Fruit fly (Drosophila melanogaster): ENCODE data around the gene Ddx1.
A peak's percentile ranks its signal among the peaks of the same experiment; 100 is the strongest.

Gene Ddx1

DNA sequence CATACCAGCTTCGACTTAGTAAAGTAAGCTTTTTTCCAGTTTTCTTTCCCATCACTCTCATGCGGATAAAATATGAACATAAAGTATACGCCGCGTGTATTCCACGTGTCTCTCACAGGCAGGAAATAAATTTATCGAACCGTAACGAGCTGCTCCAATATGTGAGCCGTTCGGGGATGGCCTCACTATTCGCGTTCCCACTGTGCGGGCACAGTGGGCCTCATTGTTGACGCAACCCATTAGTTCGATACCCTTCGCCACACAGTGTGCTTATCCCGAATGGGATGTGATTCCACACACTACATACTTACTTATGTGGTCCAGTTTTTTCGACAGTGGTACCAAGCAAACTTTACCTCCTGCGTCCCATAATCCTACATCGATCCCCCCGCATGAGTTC is 12.8 kb downstream of the Ddx1 start (continued):
- TF ChIP-seq Oli (tag; optimal IDR thresholded peaks at IDR 0.05), result no peak
- peak; percentile 55 for TF ChIP-seq CG12769 (tag; optimal IDR thresholded peaks at IDR 0.05)
- TF ChIP-seq lilli (GFP tag; optimal IDR thresholded peaks at IDR 0.05), result peak; percentile 7
- TF ChIP-seq CG9817 (tag; optimal IDR thresholded peaks at IDR 0.05), result peak; percentile 11
- 0 out of 3 replicates have a peak, but pooled peaks have one; percentile 11 for TF ChIP-seq gce (GFP tag; IDR thresholded peaks at IDR 0.05)

DNA sequence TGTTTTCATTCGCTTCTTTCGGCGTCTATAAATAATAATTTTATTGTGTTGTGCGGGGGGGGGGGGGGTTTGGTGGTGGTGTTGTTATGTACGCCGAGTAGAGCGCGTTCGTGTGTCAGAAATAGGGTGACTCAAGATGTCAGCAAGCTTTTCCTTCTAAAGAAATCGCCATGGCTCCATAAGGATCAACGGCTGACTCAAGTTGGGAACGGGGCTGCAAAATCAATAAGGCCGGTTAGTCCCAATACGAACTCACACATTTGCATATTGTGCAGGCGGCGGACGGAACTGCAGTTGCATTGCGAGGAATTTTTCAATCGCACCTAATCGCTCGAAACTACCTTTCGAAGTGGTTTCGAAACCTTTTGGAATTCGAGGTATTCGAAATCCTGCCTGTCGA is 13.4 kb downstream of the Ddx1 start:
- TF ChIP-seq tgo (GFP tag; IDR thresholded peaks at IDR 0.05), result peak; percentile 25; the same call in 2 of the 3 replicates
- TF ChIP-seq lov (optimal IDR thresholded peaks at IDR 0.05), result no peak
- TF ChIP-seq lov (GFP tag; IDR thresholded peaks at IDR 0.05), result no peak
- no peak for TF ChIP-seq sima (GFP tag; optimal IDR thresholded peaks at IDR 0.05)
- no peak for TF ChIP-seq Myb (GFP tag; optimal IDR thresholded peaks at IDR 0.05)
- TF ChIP-seq CG13296 (GFP tag; optimal IDR thresholded peaks at IDR 0.05), result no peak
- TF ChIP-seq CG7556 (GFP tag; optimal IDR thresholded peaks at IDR 0.05), result no peak
- TF ChIP-seq YL-1 (GFP tag; optimal IDR thresholded peaks at IDR 0.05), result no peak
- TF ChIP-seq Oaz (GFP tag; IDR thresholded peaks at IDR 0.05), result no peak
- TF ChIP-seq HLH54F (GFP tag; optimal IDR thresholded peaks at IDR 0.05), result peak; percentile 29
- TF ChIP-seq dmrt99B (tag; optimal IDR thresholded peaks at IDR 0.05), result peak; percentile 39
- no peak for TF ChIP-seq CG17186 (GFP tag; optimal IDR thresholded peaks at IDR 0.05)
- TF ChIP-seq CG10959 (GFP tag; IDR thresholded peaks at IDR 0.05), result no peak
- no peak for TF ChIP-seq stwl (tag; optimal IDR thresholded peaks at IDR 0.05)
- peak; percentile 45 for TF ChIP-seq CG11504 (tag; optimal IDR thresholded peaks at IDR 0.05)
- no peak for TF ChIP-seq CG18619 (GFP tag; optimal IDR thresholded peaks at IDR 0.05)
- no peak for TF ChIP-seq sc (optimal IDR thresholded peaks at IDR 0.05)
- no peak for TF ChIP-seq sc (GFP tag; optimal IDR thresholded peaks at IDR 0.05)
- TF ChIP-seq CG12769 (tag; optimal IDR thresholded peaks at IDR 0.05), result peak; percentile 52
- TF ChIP-seq ara (GFP tag; IDR thresholded peaks at IDR 0.05), result no peak
- TF ChIP-seq salm (tag; optimal IDR thresholded peaks at IDR 0.05), result no peak
- TF ChIP-seq CG13123 (GFP tag; optimal IDR thresholded peaks at IDR 0.05), result no peak
- no peak for TF ChIP-seq sens-2 (GFP tag; IDR thresholded peaks at IDR 0.05)
- TF ChIP-seq CoRest (tag; optimal IDR thresholded peaks at IDR 0.05), result peak; percentile 51
- TF ChIP-seq CG3163 (GFP tag; optimal IDR thresholded peaks at IDR 0.05), result no peak
- TF ChIP-seq CG32532 (GFP tag; IDR thresholded peaks at IDR 0.05), result peak; percentile 74
- peak; percentile 65 for TF ChIP-seq CG15269 (tag; optimal IDR thresholded peaks at IDR 0.05)
- peak; percentile 30 for TF ChIP-seq vvl (GFP tag; IDR thresholded peaks at IDR 0.05)
- no peak for TF ChIP-seq chinmo (GFP tag; IDR thresholded peaks at IDR 0.05; ENCODE audit: partially characterized antibody)
- no peak for TF ChIP-seq Max (GFP tag; optimal IDR thresholded peaks at IDR 0.05)
- TF ChIP-seq CG10654 (GFP tag; optimal IDR thresholded peaks at IDR 0.05), result no peak
- no peak for TF ChIP-seq CG31441 (GFP tag; IDR thresholded peaks at IDR 0.05)
- no peak for TF ChIP-seq crc (GFP tag; optimal IDR thresholded peaks at IDR 0.05)
- TF ChIP-seq chn (GFP tag; optimal IDR thresholded peaks at IDR 0.05), result no peak
- peak; percentile 61 for TF ChIP-seq CG3847 (GFP tag; IDR thresholded peaks at IDR 0.05)
- TF ChIP-seq zfh2 (GFP tag; optimal IDR thresholded peaks at IDR 0.05), result peak; percentile 11
- no peak for TF ChIP-seq MTF-1 (GFP tag; optimal IDR thresholded peaks at IDR 0.05; ENCODE audit: borderline replicate concordance)
- TF ChIP-seq CrebB (tag; optimal IDR thresholded peaks at IDR 0.05), result no peak
- TF ChIP-seq CG2116 (GFP tag; optimal IDR thresholded peaks at IDR 0.05), result no peak
- TF ChIP-seq Dbx (GFP tag; IDR thresholded peaks at IDR 0.05), result peak; percentile 50; the same call in 2 of the 3 replicates
- TF ChIP-seq vfl (GFP tag; optimal IDR thresholded peaks at IDR 0.05), result no peak
- TF ChIP-seq unpg (GFP tag; optimal IDR thresholded peaks at IDR 0.05), result peak; percentile 59
- no peak for TF ChIP-seq CG6765 (GFP tag; optimal IDR thresholded peaks at IDR 0.05)
- no peak for TF ChIP-seq BEAF-32 (GFP tag; optimal IDR thresholded peaks at IDR 0.05)
- no peak for TF ChIP-seq Ets97D (GFP tag; optimal IDR thresholded peaks at IDR 0.05)
- TF ChIP-seq GATAe (GFP tag; conservative IDR thresholded peaks at IDR 0.05), result no peak
- TF ChIP-seq CG14710 (tag; optimal IDR thresholded peaks at IDR 0.05), result no peak
